Fruit fly (Drosophila melanogaster) whole organism, embryonic: ENCODE data around the gene CG32459.

Experiments
- BEAF-32 ChIP-seq: fragments of 200-800 bp; sonication (Bioruptor generic); optimal IDR thresholded peaks from 3 replicates; lab custom pipeline; 2017; ENCODE audit warnings: missing biosample characterization, missing genetic modification characterization, mild to moderate bottlenecking, moderate library complexity, missing genetic modification reagents
- CG8359 ChIP-seq: fragments of 200-800 bp; sonication (Bioruptor generic); optimal IDR thresholded peaks from 2 replicates; lab custom pipeline; 2017; ENCODE audit warnings: missing biosample characterization, mild to moderate bottlenecking, missing genetic modification characterization, borderline replicate concordance
- CG8765 ChIP-seq: fragments of 200-800 bp; sonication (Bioruptor generic); IDR thresholded peaks from 2 replicates; pipeline ENCODE4 v1.3.6; 2022; ENCODE audit warnings: missing biosample characterization, missing genetic modification characterization
- Nf-YB ChIP-seq: fragments of 200-800 bp; sonication (Bioruptor generic); optimal IDR thresholded peaks from 3 replicates; lab custom pipeline; 2019; ENCODE audit warnings: missing biosample characterization, mild to moderate bottlenecking, missing genetic modification characterization, moderate library complexity
- Ptx1 ChIP-seq: fragments of 200-800 bp; sonication (Bioruptor generic); IDR thresholded peaks from 2 replicates; pipeline ENCODE4 v1.3.6; 2022; ENCODE audit warnings: missing biosample characterization, missing genetic modification characterization
- Spps ChIP-seq: fragments of 200-800 bp; sonication (Bioruptor generic); optimal IDR thresholded peaks from 2 replicates; lab custom pipeline; 2018; ENCODE audit warnings: missing biosample characterization, mild to moderate bottlenecking, missing genetic modification characterization
- insv ChIP-seq, 2 experiments: fragments of 200-800 bp; sonication (Bioruptor generic); optimal IDR thresholded peaks; 3 replicates each; lab custom pipeline; 2016 to 2018; ENCODE audit warnings: missing biosample characterization in 2 of 2, missing genetic modification characterization in 2 of 2

DNA sequence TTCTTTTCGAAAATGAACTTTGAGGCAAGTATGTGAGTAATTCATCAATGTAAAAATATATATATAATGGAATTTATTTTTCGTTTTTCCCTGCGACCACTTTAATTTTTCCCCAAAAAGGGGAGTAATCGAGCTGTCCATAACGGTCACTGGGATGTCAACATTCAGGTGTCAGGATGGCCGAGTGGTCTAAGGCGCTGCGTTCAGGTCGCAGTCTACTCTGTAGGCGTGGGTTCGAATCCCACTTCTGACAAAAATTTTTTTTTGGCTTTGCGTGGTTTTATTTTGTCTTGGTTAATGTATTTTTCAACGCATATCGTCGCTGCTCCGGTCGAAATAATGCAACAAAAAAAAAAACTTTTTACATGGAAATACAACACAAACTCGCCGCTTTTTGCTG, 12.8 kb downstream of the CG32459 start:
- no peak for TF ChIP-seq insv (GFP tag; optimal IDR thresholded peaks at IDR 0.05; lab: Kevin White, UChicago)
- TF ChIP-seq Ptx1 (GFP tag; lab: Robert Waterston, UW), result no peak
- no peak for TF ChIP-seq Spps (tag; lab: Kevin White, UChicago)
- TF ChIP-seq Nf-YB (GFP tag; lab: Kevin White, UChicago), result no peak
- TF ChIP-seq BEAF-32 (GFP tag; lab: Kevin White, UChicago), result no peak
- no peak for TF ChIP-seq CG8359 (GFP tag; lab: Kevin White, UChicago)
- no peak for TF ChIP-seq CG8765
